Fruit fly (Drosophila melanogaster): ENCODE measurements around the gene Sgs1.
A peak's percentile ranks its signal among the peaks of the same experiment; 100 is the strongest.

Sgs1 gene

dm6 chr2L:4936325-4936869 lies 812 bp upstream of the Sgs1 start, which contains the start of gene hoe2:
Gene hoe2 (minus strand): TSS chr2L:4936450.
- TF ChIP-seq fd85E (GFP tag; optimal IDR thresholded peaks at IDR 0.05) (no peak), Hr4 (GFP tag; optimal IDR thresholded peaks at IDR 0.05) (no peak), CG8119 (GFP tag; IDR thresholded peaks at IDR 0.05) (no peak), Ets96B (tag; optimal IDR thresholded peaks at IDR 0.05) (no peak), fkh (GFP tag; optimal IDR thresholded peaks at IDR 0.05) (no peak), CG31627 (GFP tag; optimal IDR thresholded peaks at IDR 0.05) (no peak), net (GFP tag; optimal IDR thresholded peaks at IDR 0.05) (no peak), achi (GFP tag; optimal IDR thresholded peaks at IDR 0.05) (no peak), CG6808 (GFP tag; optimal IDR thresholded peaks at IDR 0.05) (no peak), dsx (GFP tag; optimal IDR thresholded peaks at IDR 0.05; ENCODE audit: poor library complexity, severe bottlenecking) (no peak)

dm6 chr2L:4942257-4942792 lies 5.1 kb downstream of the Sgs1 start, which contains the start of gene synr:
Gene synr (plus strand): TSS chr2L:4942742.
- no peak for TF ChIP-seq pdm3 (GFP tag; optimal IDR thresholded peaks at IDR 0.05)
- TF ChIP-seq Smox (GFP tag; optimal IDR thresholded peaks at IDR 0.05) = no peak
- no peak for TF ChIP-seq CG6792 (GFP tag; optimal IDR thresholded peaks at IDR 0.05)
- no peak for TF ChIP-seq CG3032 (tag; optimal IDR thresholded peaks at IDR 0.05)
- TF ChIP-seq CG9139 (GFP tag; optimal IDR thresholded peaks at IDR 0.05) = no peak
- TF ChIP-seq CG11294 (GFP tag; IDR thresholded peaks at IDR 0.05) = no peak
- TF ChIP-seq Sox14 (GFP tag; optimal IDR thresholded peaks at IDR 0.05) = no peak
- TF ChIP-seq CG6808 (GFP tag; optimal IDR thresholded peaks at IDR 0.05) = no peak
- no peak for TF ChIP-seq Sox102F (GFP tag; optimal IDR thresholded peaks at IDR 0.05)
- TF ChIP-seq topi (GFP tag; optimal IDR thresholded peaks at IDR 0.05) = no peak
- no peak for TF ChIP-seq esn (GFP tag; optimal IDR thresholded peaks at IDR 0.05)
- no peak for TF ChIP-seq CG34406 (GFP tag; optimal IDR thresholded peaks at IDR 0.05)
- no peak for TF ChIP-seq CG31627 (GFP tag; optimal IDR thresholded peaks at IDR 0.05)
- TF ChIP-seq dsx (GFP tag; optimal IDR thresholded peaks at IDR 0.05; ENCODE audit: poor library complexity, severe bottlenecking) = no peak
- TF ChIP-seq CG7368 (GFP tag; optimal IDR thresholded peaks at IDR 0.05) = no peak
- TF ChIP-seq salr (GFP tag; optimal IDR thresholded peaks at IDR 0.05) = no peak
- TF ChIP-seq spab (GFP tag; optimal IDR thresholded peaks at IDR 0.05) = no peak
- no peak for TF ChIP-seq Eip78C (GFP tag)

DNA sequence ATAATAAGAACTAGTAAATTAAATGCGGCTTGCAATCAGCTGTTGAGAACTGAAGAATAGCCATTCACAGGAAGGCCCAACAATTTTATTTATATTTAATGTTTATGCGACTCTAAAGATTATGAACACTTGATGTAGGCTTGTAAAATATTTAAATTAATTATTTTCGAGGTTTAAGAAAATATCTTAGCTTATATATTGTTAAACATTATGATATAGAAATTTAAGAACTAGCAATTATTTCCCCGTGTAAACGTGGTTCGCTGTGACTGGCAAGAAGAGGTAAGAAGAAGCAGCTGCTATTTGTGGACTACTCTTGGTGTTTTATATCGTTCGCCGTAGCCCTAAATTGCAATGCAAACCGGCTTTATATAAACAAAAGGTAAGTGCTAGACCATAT lies 8.1 kb downstream of the Sgs1 start, which contains the start of the genes mRpL24 and betaggt-I:
Gene mRpL24, minus strand, starts transcription at position 62 of the 400 bp plus-strand sequence.
Gene betaggt-I, plus strand, starts transcription at position 280 of the 400 bp plus-strand sequence.
- TF ChIP-seq spab (GFP tag; optimal IDR thresholded peaks at IDR 0.05) (peak; percentile 92), Eip93F (GFP tag; optimal IDR thresholded peaks at IDR 0.05) (peak; percentile 81), pdm3 (GFP tag; optimal IDR thresholded peaks at IDR 0.05) (peak; percentile 97), CG9139 (GFP tag; optimal IDR thresholded peaks at IDR 0.05) (peak; percentile 93), acj6 (GFP tag; optimal IDR thresholded peaks at IDR 0.05) (peak; percentile 97), Sox14 (GFP tag; optimal IDR thresholded peaks at IDR 0.05) (peak; percentile 96), net (GFP tag; optimal IDR thresholded peaks at IDR 0.05) (peak; percentile 96), CG11294 (GFP tag; IDR thresholded peaks at IDR 0.05) (peak; percentile 96), CG6792 (GFP tag; optimal IDR thresholded peaks at IDR 0.05) (peak; percentile 96), fkh (GFP tag; optimal IDR thresholded peaks at IDR 0.05) (peak; percentile 87), CG10669 (GFP tag; optimal IDR thresholded peaks at IDR 0.05) (peak; percentile 96), CG8319 (GFP tag; optimal IDR thresholded peaks at IDR 0.05) (peak; percentile 89), Ets96B (tag; optimal IDR thresholded peaks at IDR 0.05) (peak; percentile 98), Sox102F (GFP tag; optimal IDR thresholded peaks at IDR 0.05) (peak; percentile 92), CG34406 (GFP tag; optimal IDR thresholded peaks at IDR 0.05) (peak; percentile 97), vri (GFP tag; optimal IDR thresholded peaks at IDR 0.05) (peak; percentile 89), cyc (GFP tag; optimal IDR thresholded peaks at IDR 0.05) (peak; percentile 95), CG8632 (GFP tag; optimal IDR thresholded peaks at IDR 0.05) (peak; percentile 96), salr (GFP tag; optimal IDR thresholded peaks at IDR 0.05) (peak in 1 of 2 experiments; percentile 94), Eip78C (GFP tag) (peak; percentile 99), fd59A (GFP tag; optimal IDR thresholded peaks at IDR 0.05) (peak; percentile 91), dsx (GFP tag; optimal IDR thresholded peaks at IDR 0.05; ENCODE audit: poor library complexity, severe bottlenecking) (peak; percentile 97), CG16779 (tag; optimal IDR thresholded peaks at IDR 0.05) (peak; percentile 90), Gug (GFP tag; IDR thresholded peaks at IDR 0.05) (peak; percentile 98), CG31627 (GFP tag; optimal IDR thresholded peaks at IDR 0.05) (peak; percentile 95), CG6276 (GFP tag; optimal IDR thresholded peaks at IDR 0.05) (peak; percentile 92), CG6854 (GFP tag; optimal IDR thresholded peaks at IDR 0.05) (peak; percentile 85), CG4318 (GFP tag; optimal IDR thresholded peaks at IDR 0.05) (peak; percentile 94), CG3919 (GFP tag; optimal IDR thresholded peaks at IDR 0.05) (peak; percentile 97), CG3032 (tag; optimal IDR thresholded peaks at IDR 0.05) (peak; percentile 99), Blimp-1 (GFP tag; optimal IDR thresholded peaks at IDR 0.05) (peak; percentile 87), CG6163 (GFP tag; IDR thresholded peaks at IDR 0.05) (peak; percentile 98), fd85E (GFP tag; optimal IDR thresholded peaks at IDR 0.05) (peak; percentile 28), ss (GFP tag; optimal IDR thresholded peaks at IDR 0.05) (peak; percentile 89 to 94), Hr4 (GFP tag; optimal IDR thresholded peaks at IDR 0.05) (peak; percentile 95), CG7368 (GFP tag; optimal IDR thresholded peaks at IDR 0.05) (peak; percentile 90)
